Fruit fly (Drosophila melanogaster) whole organism, embryonic: ENCODE measurements around the gene CG42711.

Experiments
- CG31441 ChIP-seq: fragments of 200-800 bp; sonication (Bioruptor generic); IDR thresholded peaks from 2 replicates; pipeline ENCODE4 v1.3.6; 2022; ENCODE audit warnings: missing biosample characterization, missing genetic modification characterization
- CG32532 ChIP-seq: fragments of 200-800 bp; sonication (Bioruptor generic); IDR thresholded peaks from 2 replicates; pipeline ENCODE4 v1.3.6; 2022; ENCODE audit warnings: missing biosample characterization, missing genetic modification characterization
- CG6683 ChIP-seq: fragments of 200-800 bp; sonication (Bioruptor generic); optimal IDR thresholded peaks from 2 replicates; lab custom pipeline; 2017; ENCODE audit warnings: missing biosample characterization, mild to moderate bottlenecking, missing genetic modification characterization, missing genetic modification reagents
- ems ChIP-seq: fragments of 200-800 bp; sonication (Bioruptor generic); optimal IDR thresholded peaks from 3 replicates; lab custom pipeline; 2016; ENCODE audit warnings: missing biosample characterization, missing genetic modification characterization
- pum ChIP-seq: fragments of 200-800 bp; sonication (Bioruptor generic); optimal IDR thresholded peaks from 2 replicates; lab custom pipeline; 2016; ENCODE audit warnings: missing biosample characterization, missing genetic modification characterization

- TF ChIP-seq CG32532 (GFP tag; lab: Robert Waterston, UW) (no peak), ems (GFP tag; lab: Kevin White, UChicago) (no peak), CG6683 (GFP tag; lab: Kevin White, UChicago) (no peak), CG31441 (GFP tag; lab: Robert Waterston, UW) (no peak), pum (no peak)
Measured at dm6 chr2L:13949789-13950188, 18.6 kb upstream of the CG42711 start.
